Fruit fly (Drosophila melanogaster): ENCODE measurements around the gene Sec22.

- no peak for TF ChIP-seq CG8478 (optimal IDR thresholded peaks at IDR 0.05)
- TF ChIP-seq CTCF (optimal IDR thresholded peaks at IDR 0.05), result no peak
Observed at dm6 chrX:779344-779743, 26.5 kb upstream of the Sec22 start.

Data from S2 (cell line).